Fruit fly (Drosophila melanogaster) whole organism, prepupa: Measurements from ENCODE around the gene Rrp45.

ENCODE experiments used
- Blimp-1 ChIP-seq: fragments of 200-800 bp; sonication (Bioruptor generic); optimal IDR thresholded peaks from 3 replicates; lab custom pipeline; 2017; ENCODE audit warnings: missing biosample characterization, missing genetic modification characterization, mild to moderate bottlenecking, moderate library complexity, missing genetic modification reagents
- CG10631 ChIP-seq: fragments of 200-800 bp; sonication (Bioruptor generic); optimal IDR thresholded peaks from 2 replicates; lab custom pipeline; 2016; ENCODE audit warnings: missing biosample characterization, missing genetic modification characterization
- CG11762 ChIP-seq: fragments of 200-800 bp; sonication (Bioruptor generic); optimal IDR thresholded peaks from 3 replicates; lab custom pipeline; 2016; ENCODE audit warnings: missing biosample characterization, missing genetic modification characterization; ENCODE audit not compliant: insufficient read depth
- CG11902 ChIP-seq: fragments of 200-800 bp; sonication (Bioruptor generic); optimal IDR thresholded peaks from 3 replicates; lab custom pipeline; 2016; ENCODE audit warnings: missing biosample characterization, missing genetic modification characterization
- CG15336 ChIP-seq: fragments of 200-800 bp; sonication (Bioruptor generic); IDR thresholded peaks from 2 replicates; pipeline ENCODE4 v1.3.6; 2022; ENCODE audit warnings: missing biosample characterization, missing genetic modification characterization
- CG1621 ChIP-seq: fragments of 200-800 bp; sonication (Bioruptor generic); optimal IDR thresholded peaks from 3 replicates; lab custom pipeline; 2018; ENCODE audit warnings: missing biosample characterization, mild to moderate bottlenecking, missing genetic modification characterization
- CG3032 ChIP-seq: fragments of 200-800 bp; optimal IDR thresholded peaks from 2 replicates; lab custom pipeline; 2019; ENCODE audit warnings: missing biosample characterization, mild to moderate bottlenecking, missing genetic modification characterization, moderate library complexity
- CG32006 ChIP-seq: fragments of 200-800 bp; sonication (Bioruptor generic); optimal IDR thresholded peaks from 3 replicates; lab custom pipeline; 2017; ENCODE audit warnings: missing biosample characterization, mild to moderate bottlenecking, missing genetic modification characterization
- CG34406 ChIP-seq: fragments of 200-800 bp; sonication (Bioruptor generic); optimal IDR thresholded peaks from 3 replicates; lab custom pipeline; 2016; ENCODE audit warnings: missing biosample characterization, missing genetic modification characterization
- CG3919 ChIP-seq: fragments of 200-800 bp; sonication (Bioruptor generic); optimal IDR thresholded peaks from 3 replicates; lab custom pipeline; 2016; ENCODE audit warnings: missing biosample characterization, missing genetic modification characterization
- CG4318 ChIP-seq: fragments of 200-800 bp; sonication (Bioruptor generic); optimal IDR thresholded peaks from 3 replicates; lab custom pipeline; 2017; ENCODE audit warnings: missing biosample characterization, mild to moderate bottlenecking, missing genetic modification characterization
- CG6163 ChIP-seq: fragments of 200-800 bp; sonication (Bioruptor generic); IDR thresholded peaks from 3 replicates; pipeline ENCODE4 v1.3.6; 2022; ENCODE audit warnings: missing biosample characterization, missing genetic modification characterization
- CG6792 ChIP-seq: fragments of 200-800 bp; sonication (Bioruptor generic); optimal IDR thresholded peaks from 3 replicates; lab custom pipeline; 2016; ENCODE audit warnings: missing biosample characterization, missing genetic modification characterization
- CG6808 ChIP-seq: fragments of 200-800 bp; sonication (Bioruptor generic); optimal IDR thresholded peaks from 3 replicates; lab custom pipeline; 2017; ENCODE audit warnings: missing biosample characterization, missing genetic modification characterization, mild to moderate bottlenecking, moderate library complexity, missing genetic modification reagents
- CG6854 ChIP-seq: fragments of 200-800 bp; sonication (Bioruptor generic); optimal IDR thresholded peaks from 2 replicates; lab custom pipeline; 2017; ENCODE audit warnings: missing biosample characterization, mild to moderate bottlenecking, missing genetic modification characterization
- CG7368 ChIP-seq: fragments of 200-800 bp; sonication (Bioruptor generic); optimal IDR thresholded peaks from 3 replicates; lab custom pipeline; 2016; ENCODE audit warnings: missing biosample characterization, missing genetic modification characterization
- CG8119 ChIP-seq: fragments of 200-800 bp; sonication (Bioruptor generic); IDR thresholded peaks from 3 replicates; pipeline ENCODE4 v1.3.6; 2022; ENCODE audit warnings: missing biosample characterization, missing genetic modification characterization
- CG8319 ChIP-seq: fragments of 200-800 bp; sonication (Bioruptor generic); optimal IDR thresholded peaks from 3 replicates; lab custom pipeline; 2016; ENCODE audit warnings: missing biosample characterization, missing genetic modification characterization
- CG8632 ChIP-seq: fragments of 200-800 bp; sonication (Bioruptor generic); optimal IDR thresholded peaks from 3 replicates; lab custom pipeline; 2016; ENCODE audit warnings: missing biosample characterization, missing genetic modification characterization
- Eip75B ChIP-seq: fragments of 200-800 bp; sonication (Bioruptor generic); optimal IDR thresholded peaks from 3 replicates; lab custom pipeline; 2016; ENCODE audit warnings: missing biosample characterization, missing genetic modification characterization
- Eip78C ChIP-seq: fragments of 200-800 bp; sonication (Bioruptor generic); peaks from one replicate; lab custom pipeline; 2016; ENCODE audit warnings: missing biosample characterization, missing genetic modification characterization
- Ets96B ChIP-seq: fragments of 200-800 bp; optimal IDR thresholded peaks from 2 replicates; lab custom pipeline; 2019; ENCODE audit warnings: missing biosample characterization, mild to moderate bottlenecking, missing genetic modification characterization, moderate library complexity
- Gug ChIP-seq: fragments of 200-800 bp; sonication (Bioruptor generic); IDR thresholded peaks from 2 replicates; pipeline ENCODE4 v1.3.6; 2022; ENCODE audit warnings: missing biosample characterization, missing genetic modification characterization
- Hr38 ChIP-seq: sonication (Bioruptor generic); optimal IDR thresholded peaks from 2 replicates; lab custom pipeline; 2016; ENCODE audit warnings: missing biosample characterization, missing genetic modification characterization
- Hr4 ChIP-seq: fragments of 200-800 bp; sonication (Bioruptor generic); optimal IDR thresholded peaks from 3 replicates; lab custom pipeline; 2016; ENCODE audit warnings: missing biosample characterization, missing genetic modification characterization
- Lpt ChIP-seq: fragments of 200-800 bp; sonication (Bioruptor generic); optimal IDR thresholded peaks from 3 replicates; lab custom pipeline; 2016; ENCODE audit warnings: missing biosample characterization, missing genetic modification characterization
- Met ChIP-seq: fragments of 200-800 bp; sonication (Bioruptor generic); optimal IDR thresholded peaks from 3 replicates; lab custom pipeline; 2016; ENCODE audit warnings: missing biosample characterization, missing genetic modification characterization
- OdsH ChIP-seq: fragments of 200-800 bp; sonication (Bioruptor generic); optimal IDR thresholded peaks from 3 replicates; lab custom pipeline; 2016; ENCODE audit warnings: missing biosample characterization, missing genetic modification characterization
- Smox ChIP-seq: fragments of 200-800 bp; sonication (Bioruptor generic); optimal IDR thresholded peaks from 3 replicates; lab custom pipeline; 2016; ENCODE audit warnings: missing biosample characterization, missing genetic modification characterization
- Sox102F ChIP-seq: fragments of 200-800 bp; sonication (Bioruptor generic); optimal IDR thresholded peaks from 2 replicates; lab custom pipeline; 2016; ENCODE audit warnings: missing biosample characterization, mild to moderate bottlenecking, missing genetic modification characterization
- Sox14 ChIP-seq: fragments of 200-800 bp; sonication (Bioruptor generic); optimal IDR thresholded peaks from 3 replicates; lab custom pipeline; 2016; ENCODE audit warnings: missing biosample characterization, missing genetic modification characterization
- Sox15 ChIP-seq: fragments of 200-800 bp; sonication (Bioruptor generic); optimal IDR thresholded peaks from 3 replicates; lab custom pipeline; 2016; ENCODE audit warnings: missing biosample characterization, missing genetic modification characterization
- achi ChIP-seq: fragments of 200-800 bp; sonication (Bioruptor generic); optimal IDR thresholded peaks from 3 replicates; lab custom pipeline; 2016; ENCODE audit warnings: missing biosample characterization, missing genetic modification characterization
- acj6 ChIP-seq: fragments of 200-800 bp; sonication (Bioruptor generic); optimal IDR thresholded peaks from 3 replicates; lab custom pipeline; 2016; ENCODE audit warnings: missing biosample characterization, missing genetic modification characterization
- cyc ChIP-seq: fragments of 200-800 bp; sonication (Bioruptor generic); optimal IDR thresholded peaks from 3 replicates; lab custom pipeline; 2016; ENCODE audit warnings: missing biosample characterization, missing genetic modification characterization
- dsx ChIP-seq: fragments of 200-800 bp; optimal IDR thresholded peaks from 3 replicates; lab custom pipeline; 2019; ENCODE audit warnings: missing biosample characterization, mild to moderate bottlenecking, missing genetic modification characterization, moderate library complexity; ENCODE audit not compliant: poor library complexity, severe bottlenecking
- eg ChIP-seq: fragments of 200-800 bp; sonication (Bioruptor generic); IDR thresholded peaks from 3 replicates; pipeline ENCODE4 v1.3.6; 2022; ENCODE audit warnings: missing biosample characterization, missing genetic modification characterization
- fd59A ChIP-seq: fragments of 200-800 bp; sonication (Bioruptor generic); optimal IDR thresholded peaks from 2 replicates; lab custom pipeline; 2017; ENCODE audit warnings: missing biosample characterization, mild to moderate bottlenecking, missing genetic modification characterization, missing genetic modification reagents
- fd85E ChIP-seq: fragments of 200-800 bp; sonication (Bioruptor generic); optimal IDR thresholded peaks from 3 replicates; lab custom pipeline; 2016; ENCODE audit warnings: missing biosample characterization, missing genetic modification characterization
- fkh ChIP-seq: fragments of 200-800 bp; sonication (Bioruptor generic); optimal IDR thresholded peaks from 3 replicates; lab custom pipeline; 2017; ENCODE audit warnings: missing biosample characterization, mild to moderate bottlenecking, missing genetic modification characterization, moderate library complexity
- lz ChIP-seq: fragments of 200-800 bp; sonication (Bioruptor generic); optimal IDR thresholded peaks from 3 replicates; lab custom pipeline; 2016; ENCODE audit warnings: missing biosample characterization, missing genetic modification characterization
- net ChIP-seq: fragments of 200-800 bp; sonication (Bioruptor generic); optimal IDR thresholded peaks from 3 replicates; lab custom pipeline; 2016; ENCODE audit warnings: missing biosample characterization, missing genetic modification characterization
- pdm3 ChIP-seq: fragments of 200-800 bp; sonication (Bioruptor generic); optimal IDR thresholded peaks from 3 replicates; lab custom pipeline; 2016; ENCODE audit warnings: missing biosample characterization, missing genetic modification characterization
- salr ChIP-seq, 2 experiments: fragments of 200-800 bp; sonication (Bioruptor generic); optimal IDR thresholded peaks; 3 replicates each; lab custom pipeline; 2016 to 2018; ENCODE audit warnings: missing biosample characterization in 2 of 2, missing genetic modification characterization in 2 of 2, mild to moderate bottlenecking in 1 of 2
- spab ChIP-seq: fragments of 200-800 bp; sonication (Bioruptor generic); optimal IDR thresholded peaks from 2 replicates; lab custom pipeline; 2017; ENCODE audit warnings: missing biosample characterization, mild to moderate bottlenecking, missing genetic modification characterization, missing genetic modification reagents
- ss ChIP-seq, 2 experiments: fragments of 200-800 bp; sonication (Bioruptor generic); optimal IDR thresholded peaks; 2 replicates in 1 of 2; 3 replicates in 1 of 2; lab custom pipeline; 2017 to 2018; ENCODE audit warnings: mild to moderate bottlenecking in 2 of 2, missing biosample characterization in 2 of 2, missing genetic modification characterization in 2 of 2, moderate library complexity in 1 of 2
- topi ChIP-seq: fragments of 200-800 bp; sonication (Bioruptor generic); optimal IDR thresholded peaks from 3 replicates; lab custom pipeline; 2016; ENCODE audit warnings: missing biosample characterization, missing genetic modification characterization
- vri ChIP-seq: fragments of 200-800 bp; sonication (Bioruptor generic); optimal IDR thresholded peaks from 3 replicates; lab custom pipeline; 2016; ENCODE audit warnings: missing biosample characterization, mild to moderate bottlenecking, missing genetic modification characterization

Rrp45 gene

dm6 chrX:16834259-16834658, 43.2 kb upstream of the Rrp45 start (continued):
- TF ChIP-seq CG32006 (GFP tag; lab: Kevin White, UChicago) (peak; percentile 92), Gug (peak; percentile 74), Blimp-1 (GFP tag; lab: Kevin White, UChicago) (no peak), OdsH (peak; percentile 73), CG6808 (GFP tag; lab: Kevin White, UChicago) (no peak), Eip75B (GFP tag; lab: Kevin White, UChicago) (peak; percentile 76), CG8119 (GFP tag; lab: Robert Waterston, UW) (peak; percentile 88), eg (GFP tag; lab: Robert Waterston, UW) (peak; percentile 58; the same call in 2 of the 3 replicates), acj6 (GFP tag; lab: Kevin White, UChicago) (peak; percentile 70), Sox15 (no peak), Smox (GFP tag; lab: Kevin White, UChicago) (peak; percentile 38), cyc (GFP tag; lab: Kevin White, UChicago) (no peak), CG8319 (GFP tag; lab: Kevin White, UChicago) (no peak), Sox14 (GFP tag; lab: Kevin White, UChicago) (peak; percentile 69), Met (GFP tag; lab: Kevin White, UChicago) (peak; percentile 46), net (GFP tag; lab: Kevin White, UChicago) (peak; percentile 62), Hr4 (peak; percentile 63), CG3919 (GFP tag; lab: Kevin White, UChicago) (peak; percentile 52), topi (peak; percentile 46), pdm3 (peak; percentile 73), fkh (GFP tag; lab: Kevin White, UChicago) (no peak), lz (GFP tag; lab: Kevin White, UChicago) (peak; percentile 33), CG8632 (GFP tag; lab: Kevin White, UChicago) (peak; percentile 10), CG15336 (GFP tag; lab: Robert Waterston, UW) (peak; percentile 84; the same call in 1 of the 2 replicates), vri (GFP tag; lab: Kevin White, UChicago) (no peak), Sox102F (GFP tag; lab: Kevin White, UChicago) (peak; percentile 48), salr (GFP tag; optimal IDR thresholded peaks at IDR 0.05; lab: Kevin White, UChicago) (peak in 1 of 2 experiments; percentile 77), Ets96B (peak; percentile 18), achi (GFP tag; lab: Kevin White, UChicago) (peak; percentile 74), Hr38 (GFP tag; lab: Kevin White, UChicago) (no peak), dsx (peak; percentile 46), fd85E (GFP tag; lab: Kevin White, UChicago) (no peak)

DNA sequence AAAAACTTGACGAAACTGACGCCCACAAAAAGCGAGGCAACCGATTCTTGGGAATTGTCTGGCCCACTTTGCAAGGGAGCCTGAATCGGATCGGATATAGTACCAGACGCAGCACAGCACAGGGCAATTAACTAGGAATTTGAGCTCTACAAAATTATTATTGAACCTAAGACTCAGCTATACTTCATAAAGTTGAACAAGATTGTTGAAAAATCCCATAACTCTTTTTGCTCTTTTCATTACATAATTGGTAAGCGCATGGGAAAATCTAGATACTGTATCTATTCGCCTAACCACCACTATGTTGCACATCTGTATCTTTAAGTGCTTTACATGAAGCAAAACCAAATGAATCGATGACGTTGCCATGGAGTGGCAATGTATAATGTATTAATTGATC, 42.0 kb upstream of the Rrp45 start:
- TF ChIP-seq CG15336 (GFP tag; lab: Robert Waterston, UW), result peak; percentile 87
- TF ChIP-seq lz (GFP tag; lab: Kevin White, UChicago), result peak; percentile 63
- TF ChIP-seq CG8319 (GFP tag; lab: Kevin White, UChicago), result peak; percentile 66
- TF ChIP-seq CG8119 (GFP tag; lab: Robert Waterston, UW), result peak; percentile 89
- peak; percentile 84 for TF ChIP-seq CG3032 (tag; lab: Kevin White, UChicago)
- no peak for TF ChIP-seq CG6854 (GFP tag; lab: Kevin White, UChicago)
- TF ChIP-seq CG7368 (GFP tag; lab: Kevin White, UChicago), result peak; percentile 79
- TF ChIP-seq CG11762 (GFP tag; lab: Kevin White, UChicago), result peak; percentile 79
- TF ChIP-seq fkh (GFP tag; lab: Kevin White, UChicago), result no peak
- peak; percentile 83 for TF ChIP-seq CG6808 (GFP tag; lab: Kevin White, UChicago)
- TF ChIP-seq Gug, result peak; percentile 86
- TF ChIP-seq CG6792 (GFP tag; lab: Kevin White, UChicago), result peak; percentile 78
- TF ChIP-seq CG4318 (GFP tag; lab: Kevin White, UChicago), result peak; percentile 62
- no peak for TF ChIP-seq Hr38 (GFP tag; lab: Kevin White, UChicago)
- TF ChIP-seq topi, result peak; percentile 73
- TF ChIP-seq salr (GFP tag; optimal IDR thresholded peaks at IDR 0.05; lab: Kevin White, UChicago), result peak; percentile 68 to 75
- peak; percentile 92 for TF ChIP-seq eg (GFP tag; lab: Robert Waterston, UW)
- peak; percentile 87 for TF ChIP-seq CG1621 (tag; lab: Kevin White, UChicago)
- TF ChIP-seq Sox15, result peak; percentile 62
- TF ChIP-seq net (GFP tag; lab: Kevin White, UChicago), result peak; percentile 85
- peak; percentile 96 for TF ChIP-seq Eip78C (GFP tag; lab: Kevin White, UChicago)
- peak; percentile 79 for TF ChIP-seq spab (GFP tag; lab: Kevin White, UChicago)
- TF ChIP-seq CG6163, result peak; percentile 90
- peak; percentile 81 for TF ChIP-seq fd59A (GFP tag; lab: Kevin White, UChicago)
- peak; percentile 57 for TF ChIP-seq CG11902 (GFP tag; lab: Kevin White, UChicago)
- TF ChIP-seq Lpt (GFP tag; lab: Kevin White, UChicago), result peak; percentile 85
- peak; percentile 81 for TF ChIP-seq CG10631 (GFP tag; lab: Kevin White, UChicago)
- peak; percentile 65 for TF ChIP-seq CG34406 (GFP tag; lab: Kevin White, UChicago)
- peak; percentile 56 for TF ChIP-seq Met (GFP tag; lab: Kevin White, UChicago)
- TF ChIP-seq ss (GFP tag; optimal IDR thresholded peaks at IDR 0.05; lab: Kevin White, UChicago), result peak; percentile 84 to 87
- TF ChIP-seq OdsH, result peak; percentile 84
- peak; percentile 85 for TF ChIP-seq acj6 (GFP tag; lab: Kevin White, UChicago)
